Fruit fly (Drosophila melanogaster): ENCODE data around the gene bbg.

DNA sequence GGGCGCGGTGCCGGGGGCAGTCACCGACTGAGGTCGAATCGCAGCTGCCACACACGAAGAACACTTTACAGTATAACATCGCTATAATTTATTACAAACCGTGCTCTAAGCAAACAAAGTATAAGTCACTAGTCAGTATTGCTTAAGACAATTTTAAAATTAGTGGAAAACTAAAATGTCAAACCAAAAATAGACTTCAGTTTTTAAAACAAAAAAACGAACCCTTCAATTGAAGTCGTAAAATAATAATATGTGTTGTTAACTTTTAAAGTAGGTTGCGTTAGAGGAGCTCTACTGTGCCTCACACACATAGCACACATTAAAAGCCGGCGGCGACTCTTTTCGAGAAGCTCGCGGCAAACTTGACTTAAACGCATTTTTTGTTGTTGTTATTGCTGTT lies 113.9 kb downstream of the bbg start:
- no peak for TF ChIP-seq psq (optimal IDR thresholded peaks at IDR 0.05)
- TF ChIP-seq Dll (optimal IDR thresholded peaks at IDR 0.05), result no peak
- no peak for TF ChIP-seq EcR (GFP tag; optimal IDR thresholded peaks at IDR 0.05)
- no peak for TF ChIP-seq usp (GFP tag; optimal IDR thresholded peaks at IDR 0.05)

All from whole organism.